Worm (Caenorhabditis elegans): ENCODE results near the gene hum-8.

- no peak for TF ChIP-seq ama-1 (optimal IDR thresholded peaks at IDR 0.05)
- TF ChIP-seq elt-2 (tag; optimal IDR thresholded peaks at IDR 0.05) = no peak
- TF ChIP-seq nhr-232 (tag; optimal IDR thresholded peaks at IDR 0.05) = no peak
These were observed 13.8 kb downstream of the hum-8 start for ce11 chrIV:426597-426996.

Measured in whole organism, late embryonic.